Comparison of ENCODE assay signal across 1 fruit fly cellular context in genomic region chr3L:2599214-2599730, dm6.
TF ChIP-seq lines count a peak whose summit lies in the region.

TSS of gene CG16985 (plus strand) at chr3L:2599297.
TSS of gene CG12182 (minus strand) at chr3L:2599579.

TF ChIP-seq in whole organism, embryonic, 481 proteins besides CTCF, POLR2A, EP300 and RAD21 (continued from another document and continues in another):
- TF ChIP-seq vnd (GFP tag; IDR thresholded peaks at IDR 0.05; lab: Robert Waterston, UW; ENCODE audit: partially characterized antibody) (0 out of 3 replicates have a peak, but pooled peaks have one; percentile 20), slbo (GFP tag; IDR thresholded peaks at IDR 0.05; lab: Robert Waterston, UW) (0 out of 2 replicates have a peak, but pooled peaks have one; percentile 31), CG11398 (GFP tag; optimal IDR thresholded peaks at IDR 0.05; lab: Kevin White, UChicago) (no peak), HLH4C (GFP tag; IDR thresholded peaks at IDR 0.05; lab: Robert Waterston, UW; ENCODE audit: partially characterized antibody) (peak; percentile 49; the same call in 1 of the 3 replicates), CG15269 (tag; optimal IDR thresholded peaks at IDR 0.05; lab: Kevin White, UChicago) (no peak), Trl (optimal IDR thresholded peaks at IDR 0.05; lab: Kevin White, UChicago) (peak in 1 of 2 experiments; percentile 18), Trl (GFP tag; optimal IDR thresholded peaks at IDR 0.05; lab: Kevin White, UChicago) (no peak), CG9437 (GFP tag; optimal IDR thresholded peaks at IDR 0.05; lab: Kevin White, UChicago) (no peak), CG12236 (GFP tag; optimal IDR thresholded peaks at IDR 0.05; lab: Kevin White, UChicago) (no peak), YL-1 (GFP tag; optimal IDR thresholded peaks at IDR 0.05; lab: Kevin White, UChicago) (peak; percentile 10), CG8765 (GFP tag; IDR thresholded peaks at IDR 0.05; lab: Robert Waterston, UW) (no peak), CG12299 (tag; optimal IDR thresholded peaks at IDR 0.05; lab: Kevin White, UChicago) (no peak), Dll (GFP tag; IDR thresholded peaks at IDR 0.05; lab: Robert Waterston, UW; ENCODE audit: partially characterized antibody) (peak; percentile 43; the same call in 1 of the 4 replicates), sr (GFP tag; IDR thresholded peaks at IDR 0.05; lab: Robert Waterston, UW) (no peak), cas (GFP tag; IDR thresholded peaks at IDR 0.05; lab: Robert Waterston, UW) (no peak), lov (optimal IDR thresholded peaks at IDR 0.05; lab: Kevin White, UChicago) (no peak), lov (GFP tag; IDR thresholded peaks at IDR 0.05; lab: Robert Waterston, UW) (no peak), pb (GFP tag; optimal IDR thresholded peaks at IDR 0.05; lab: Kevin White, UChicago) (no peak), CG1529 (GFP tag; optimal IDR thresholded peaks at IDR 0.05; lab: Kevin White, UChicago) (no peak), CG3065 (GFP tag; optimal IDR thresholded peaks at IDR 0.05; lab: Kevin White, UChicago) (no peak), CG14441 (GFP tag; IDR thresholded peaks at IDR 0.05; lab: Robert Waterston, UW) (no peak), CG34224 (GFP tag; IDR thresholded peaks at IDR 0.05; lab: Robert Waterston, UW; ENCODE audit: partially characterized antibody) (peak; percentile 29; the same call in 2 of the 3 replicates), phol (tag; optimal IDR thresholded peaks at IDR 0.05; lab: Kevin White, UChicago) (peak; percentile 68), CG7271 (tag; optimal IDR thresholded peaks at IDR 0.05; lab: Kevin White, UChicago) (no peak), Hand (GFP tag; optimal IDR thresholded peaks at IDR 0.05; lab: Kevin White, UChicago) (no peak), zfh2 (GFP tag; optimal IDR thresholded peaks at IDR 0.05; lab: Kevin White, UChicago) (no peak), CG43689 (GFP tag; IDR thresholded peaks at IDR 0.05; lab: Robert Waterston, UW) (no peak), ewg (GFP tag; optimal IDR thresholded peaks at IDR 0.05; lab: Kevin White, UChicago) (no peak), chif (GFP tag; optimal IDR thresholded peaks at IDR 0.05; lab: Kevin White, UChicago) (no peak), CG42726 (GFP tag; IDR thresholded peaks at IDR 0.05; lab: Robert Waterston, UW; ENCODE audit: partially characterized antibody) (no peak), eyg (GFP tag; optimal IDR thresholded peaks at IDR 0.05; lab: Kevin White, UChicago) (no peak), CG7987 (GFP tag; optimal IDR thresholded peaks at IDR 0.05; lab: Kevin White, UChicago) (no peak), CG6683 (GFP tag; optimal IDR thresholded peaks at IDR 0.05; lab: Kevin White, UChicago) (no peak), CG12769 (tag; optimal IDR thresholded peaks at IDR 0.05; lab: Kevin White, UChicago) (no peak), Jarid2 (GFP tag; optimal IDR thresholded peaks at IDR 0.05; lab: Kevin White, UChicago) (peak; percentile 8), CG9817 (tag; optimal IDR thresholded peaks at IDR 0.05; lab: Kevin White, UChicago) (no peak), CG34422 (GFP tag; IDR thresholded peaks at IDR 0.05; lab: Robert Waterston, UW) (peak; percentile 55; the same call in 1 of the 3 replicates), CHES-1-like (GFP tag; optimal IDR thresholded peaks at IDR 0.05; lab: Kevin White, UChicago) (peak; percentile 46), sim (GFP tag; IDR thresholded peaks at IDR 0.05; lab: Robert Waterston, UW) (no peak), CG5180 (GFP tag; optimal IDR thresholded peaks at IDR 0.05; lab: Kevin White, UChicago) (no peak), CG12155 (GFP tag; optimal IDR thresholded peaks at IDR 0.05; lab: Kevin White, UChicago) (no peak), Dip3 (GFP tag; optimal IDR thresholded peaks at IDR 0.05; lab: Kevin White, UChicago) (no peak), Hmr (GFP tag; optimal IDR thresholded peaks at IDR 0.05; lab: Kevin White, UChicago) (no peak), Opbp (GFP tag; IDR thresholded peaks at IDR 0.05; lab: Robert Waterston, UW; ENCODE audit: partially characterized antibody) (peak; percentile 69; the same call in 2 of the 3 replicates), CG14014 (GFP tag; IDR thresholded peaks at IDR 0.05; lab: Robert Waterston, UW) (no peak), E2f1 (GFP tag; IDR thresholded peaks at IDR 0.05; lab: Robert Waterston, UW) (no peak), grau (tag; optimal IDR thresholded peaks at IDR 0.05; lab: Kevin White, UChicago) (peak; percentile 63), bsh (GFP tag; optimal IDR thresholded peaks at IDR 0.05; lab: Kevin White, UChicago) (no peak), Myb (GFP tag; optimal IDR thresholded peaks at IDR 0.05; lab: Kevin White, UChicago) (peak; percentile 78), CG3726 (GFP tag; IDR thresholded peaks at IDR 0.05; lab: Robert Waterston, UW) (no peak), ara (GFP tag; IDR thresholded peaks at IDR 0.05; lab: Robert Waterston, UW) (no peak), CG6654 (GFP tag; optimal IDR thresholded peaks at IDR 0.05; lab: Kevin White, UChicago) (no peak), CG13624 (GFP tag; optimal IDR thresholded peaks at IDR 0.05; lab: Kevin White, UChicago) (peak; percentile 21), sens (GFP tag; lab: Kevin White, UChicago) (peak; percentile 25), btn (GFP tag; optimal IDR thresholded peaks at IDR 0.05; lab: Kevin White, UChicago) (no peak), CG10979 (tag; optimal IDR thresholded peaks at IDR 0.05; lab: Kevin White, UChicago) (no peak), Ravus (GFP tag; IDR thresholded peaks at IDR 0.05; lab: Robert Waterston, UW) (no peak), row (GFP tag; IDR thresholded peaks at IDR 0.05; lab: Robert Waterston, UW) (peak; percentile 47; the same call in 2 of the 3 replicates), tap (tag; optimal IDR thresholded peaks at IDR 0.05; lab: Kevin White, UChicago) (no peak), Doc3 (GFP tag; IDR thresholded peaks at IDR 0.05; lab: Robert Waterston, UW; ENCODE audit: partially characterized antibody) (peak; percentile 40; the same call in 1 of the 3 replicates), CG32772 (GFP tag; IDR thresholded peaks at IDR 0.05; lab: Robert Waterston, UW) (no peak), esg (GFP tag; conservative IDR thresholded peaks at IDR 0.05; lab: Robert Waterston, UW) (no peak), emc (GFP tag; optimal IDR thresholded peaks at IDR 0.05; lab: Kevin White, UChicago) (no peak), disco-r (GFP tag; optimal IDR thresholded peaks at IDR 0.05; lab: Kevin White, UChicago) (no peak), psq (GFP tag; optimal IDR thresholded peaks at IDR 0.05; lab: Kevin White, UChicago) (no peak), pzg (GFP tag; optimal IDR thresholded peaks at IDR 0.05; lab: Kevin White, UChicago) (peak; percentile 41), CG6689 (GFP tag; IDR thresholded peaks at IDR 0.05; lab: Robert Waterston, UW) (peak; percentile 13; the same call in 1 of the 2 replicates), CG7963 (GFP tag; IDR thresholded peaks at IDR 0.05; lab: Robert Waterston, UW; ENCODE audit: partially characterized antibody) (0 out of 3 replicates have a peak, but pooled peaks have one; percentile 14), klu (GFP tag; IDR thresholded peaks at IDR 0.05; lab: Robert Waterston, UW) (no peak), inv (GFP tag; IDR thresholded peaks at IDR 0.05; lab: Robert Waterston, UW; ENCODE audit: partially characterized antibody) (no peak), ems (GFP tag; optimal IDR thresholded peaks at IDR 0.05; lab: Kevin White, UChicago) (no peak), al (GFP tag; IDR thresholded peaks at IDR 0.05; lab: Robert Waterston, UW) (no peak), Hr39 (optimal IDR thresholded peaks at IDR 0.05; lab: Kevin White, UChicago) (no peak), CG12391 (tag; optimal IDR thresholded peaks at IDR 0.05; lab: Kevin White, UChicago) (peak; percentile 5), CG17829 (tag; optimal IDR thresholded peaks at IDR 0.05; lab: Kevin White, UChicago) (peak; percentile 13), crol (GFP tag; IDR thresholded peaks at IDR 0.05; lab: Robert Waterston, UW) (no peak), H15 (GFP tag; IDR thresholded peaks at IDR 0.05; lab: Robert Waterston, UW) (no peak), nerfin-2 (GFP tag; IDR thresholded peaks at IDR 0.05; lab: Robert Waterston, UW; ENCODE audit: partially characterized antibody) (peak; percentile 29; the same call in 1 of the 2 replicates), nerfin-1 (tag; optimal IDR thresholded peaks at IDR 0.05; lab: Kevin White, UChicago) (peak; percentile 77), hbn (GFP tag; IDR thresholded peaks at IDR 0.05; lab: Robert Waterston, UW; ENCODE audit: partially characterized antibody) (0 out of 2 replicates have a peak, but pooled peaks have one; percentile 36), CG9932 (GFP tag; IDR thresholded peaks at IDR 0.05; lab: Robert Waterston, UW) (no peak), Dp (GFP tag; optimal IDR thresholded peaks at IDR 0.05; lab: Kevin White, UChicago) (peak; percentile 62), cg (GFP tag; optimal IDR thresholded peaks at IDR 0.05; lab: Kevin White, UChicago) (peak; percentile 57), C15 (GFP tag; IDR thresholded peaks at IDR 0.05; lab: Robert Waterston, UW) (no peak), CG15073 (GFP tag; optimal IDR thresholded peaks at IDR 0.05; lab: Kevin White, UChicago) (no peak), amos (GFP tag; IDR thresholded peaks at IDR 0.05; lab: Robert Waterston, UW; ENCODE audit: partially characterized antibody) (peak; percentile 48), tna (GFP tag; IDR thresholded peaks at IDR 0.05; lab: Robert Waterston, UW; ENCODE audit: partially characterized antibody) (0 out of 2 replicates have a peak, but pooled peaks have one; percentile 7), hb (GFP tag; IDR thresholded peaks at IDR 0.05; lab: Robert Waterston, UW; ENCODE audit: partially characterized antibody) (no peak), Optix (GFP tag; IDR thresholded peaks at IDR 0.05; lab: Robert Waterston, UW) (no peak), Taf1 (GFP tag; IDR thresholded peaks at IDR 0.05; lab: Robert Waterston, UW) (no peak), pan (optimal IDR thresholded peaks at IDR 0.05; lab: Kevin White, UChicago) (no peak), pan (GFP tag; optimal IDR thresholded peaks at IDR 0.05 in 1 of 2, IDR thresholded peaks at IDR 0.05 in 1 of 2) (no peak), CG11723 (GFP tag; optimal IDR thresholded peaks at IDR 0.05; lab: Kevin White, UChicago) (no peak), CG2120 (GFP tag; optimal IDR thresholded peaks at IDR 0.05; lab: Kevin White, UChicago) (peak; percentile 27), MESR4 (GFP tag; optimal IDR thresholded peaks at IDR 0.05; lab: Kevin White, UChicago) (peak; percentile 46), Ssrp (tag; optimal IDR thresholded peaks at IDR 0.05; lab: Kevin White, UChicago) (no peak), hkb (optimal IDR thresholded peaks at IDR 0.05; lab: Kevin White, UChicago) (no peak), hkb (GFP tag; IDR thresholded peaks at IDR 0.05; lab: Robert Waterston, UW) (no peak), CG10321 (GFP tag; IDR thresholded peaks at IDR 0.05; lab: Robert Waterston, UW) (no peak), CG8359 (GFP tag; optimal IDR thresholded peaks at IDR 0.05; lab: Kevin White, UChicago; ENCODE audit: borderline replicate concordance) (no peak), gcm (GFP tag; optimal IDR thresholded peaks at IDR 0.05; lab: Kevin White, UChicago) (no peak), CrebB (tag; optimal IDR thresholded peaks at IDR 0.05; lab: Kevin White, UChicago) (no peak), CG31441 (GFP tag; IDR thresholded peaks at IDR 0.05; lab: Robert Waterston, UW) (no peak), gsb (GFP tag; IDR thresholded peaks at IDR 0.05; lab: Robert Waterston, UW) (no peak), Bgb (GFP tag; IDR thresholded peaks at IDR 0.05; lab: Robert Waterston, UW; ENCODE audit: partially characterized antibody) (peak; percentile 44), seq (GFP tag; IDR thresholded peaks at IDR 0.05; lab: Robert Waterston, UW) (no peak), CG31365 (tag; optimal IDR thresholded peaks at IDR 0.05; lab: Kevin White, UChicago) (no peak), Stat92E (GFP tag; optimal IDR thresholded peaks at IDR 0.05; lab: Kevin White, UChicago) (peak in 1 of 3 experiments; percentile 21), Sin3A (optimal IDR thresholded peaks at IDR 0.05; lab: Kevin White, UChicago) (peak; percentile 21), Dbx (GFP tag; IDR thresholded peaks at IDR 0.05; lab: Robert Waterston, UW) (no peak), CG15514 (GFP tag; optimal IDR thresholded peaks at IDR 0.05; lab: Kevin White, UChicago) (peak; percentile 26), Rfx (GFP tag; IDR thresholded peaks at IDR 0.05; lab: Robert Waterston, UW) (peak; percentile 31; the same call in 1 of the 2 replicates), dm (GFP tag; optimal IDR thresholded peaks at IDR 0.05; lab: Kevin White, UChicago) (no peak), ato (GFP tag; IDR thresholded peaks at IDR 0.05; lab: Robert Waterston, UW; ENCODE audit: partially characterized antibody) (peak; percentile 69), pho (GFP tag; optimal IDR thresholded peaks at IDR 0.05; lab: Kevin White, UChicago) (peak; percentile 8), E2f2 (GFP tag; IDR thresholded peaks at IDR 0.05; lab: Robert Waterston, UW) (peak; percentile 77), CG7786 (GFP tag; optimal IDR thresholded peaks at IDR 0.05; lab: Kevin White, UChicago) (peak; percentile 17), CG4730 (GFP tag; IDR thresholded peaks at IDR 0.05; lab: Robert Waterston, UW) (no peak), pita (GFP tag; optimal IDR thresholded peaks at IDR 0.05; lab: Kevin White, UChicago) (no peak), Sry-δ (GFP tag; optimal IDR thresholded peaks at IDR 0.05; lab: Kevin White, UChicago) (peak; percentile 84), lmd (GFP tag; IDR thresholded peaks at IDR 0.05; lab: Robert Waterston, UW) (no peak), CG4820 (GFP tag; optimal IDR thresholded peaks at IDR 0.05; lab: Kevin White, UChicago) (no peak), CG5245 (GFP tag; optimal IDR thresholded peaks at IDR 0.05; lab: Kevin White, UChicago) (no peak), tin (GFP tag; optimal IDR thresholded peaks at IDR 0.05; lab: Kevin White, UChicago) (no peak), Bteb2 (GFP tag; optimal IDR thresholded peaks at IDR 0.05; lab: Kevin White, UChicago) (no peak), dmrt99B (tag; optimal IDR thresholded peaks at IDR 0.05; lab: Kevin White, UChicago) (no peak), CG6791 (GFP tag; IDR thresholded peaks at IDR 0.05; lab: Robert Waterston, UW; ENCODE audit: partially characterized antibody) (peak; percentile 33; the same call in 1 of the 3 replicates), Scr (GFP tag; IDR thresholded peaks at IDR 0.05; lab: Robert Waterston, UW; ENCODE audit: partially characterized antibody) (peak; percentile 46; the same call in 1 of the 2 replicates), Nf-YC (tag; optimal IDR thresholded peaks at IDR 0.05; lab: Kevin White, UChicago) (no peak), Hr78 (GFP tag; optimal IDR thresholded peaks at IDR 0.05; lab: Kevin White, UChicago) (no peak)
